Worm (Caenorhabditis elegans) whole organism, L4 larva: Measurements from ENCODE around the gene ttc-4.

Experiments used
- aly-2 ChIP-seq: sonication (generic microtip); optimal IDR thresholded peaks from 2 replicates; lab custom pipeline; 2018; ENCODE audit warnings: missing biosample characterization, missing genetic modification characterization
- ceh-32 ChIP-seq: sonication (generic microtip); optimal IDR thresholded peaks from 2 replicates; lab custom pipeline; 2016; ENCODE audit warnings: mild to moderate bottlenecking, missing genetic modification characterization, missing compliant biosample characterization; ENCODE audit not compliant: poor library complexity
- ceh-82 ChIP-seq: sonication (generic microtip); optimal IDR thresholded peaks from 2 replicates; lab custom pipeline; 2017; ENCODE audit warnings: missing biosample characterization, missing genetic modification characterization
- ces-1 ChIP-seq: fragments of 150-350 bp; sonication (generic microtip); optimal IDR thresholded peaks from 4 replicates; lab custom pipeline; 2014; ENCODE audit warnings: missing biosample characterization, missing genetic modification reagents, missing genetic modification characterization
- duxl-1 ChIP-seq: sonication (generic microtip); optimal IDR thresholded peaks from 2 replicates; lab custom pipeline; 2016; ENCODE audit warnings: mild to moderate bottlenecking, missing genetic modification characterization, moderate library complexity, missing compliant biosample characterization; ENCODE audit not compliant: poor library complexity
- dve-1 ChIP-seq: sonication (generic microtip); optimal IDR thresholded peaks from 2 replicates; lab custom pipeline; 2017; ENCODE audit warnings: antibody characterized with exemption, mild to moderate bottlenecking, missing genetic modification characterization, missing compliant biosample characterization; ENCODE audit not compliant: insufficient read depth
- egl-43 ChIP-seq: fragments of 200-800 bp; sonication (Bioruptor generic); IDR thresholded peaks from 2 replicates; pipeline ENCODE4 v1.3.6; 2022; ENCODE audit warnings: missing genetic modification reagents, missing genetic modification characterization, missing compliant biosample characterization
- nhr-237 ChIP-seq: sonication (generic microtip); optimal IDR thresholded peaks from 2 replicates; lab custom pipeline; 2017; ENCODE audit warnings: missing biosample characterization, missing genetic modification characterization

DNA sequence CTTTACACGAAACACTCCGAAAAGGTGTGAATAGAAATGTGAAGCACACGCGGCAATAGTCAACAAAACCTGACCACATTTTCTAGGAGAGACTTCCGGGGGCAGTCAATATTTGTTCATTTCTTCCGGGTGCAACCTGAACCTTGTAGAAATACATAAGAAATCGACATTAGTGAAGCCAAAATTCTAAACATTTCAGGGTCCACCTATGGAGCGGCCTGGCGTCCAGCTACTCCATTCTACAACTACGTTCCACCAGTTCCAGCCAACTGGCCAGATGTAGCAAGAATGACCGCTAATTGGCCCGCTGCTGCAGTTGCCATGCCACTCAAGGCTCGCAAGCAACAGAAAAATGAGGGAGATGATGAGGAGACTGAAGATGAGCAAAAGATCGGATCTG lies 15.3 kb upstream of the ttc-4 start:
- no peak for TF ChIP-seq aly-2 (tag; lab: Kevin White, UChicago)
- no peak for TF ChIP-seq nhr-237 (tag; lab: Kevin White, UChicago)
- TF ChIP-seq ceh-82 (tag; lab: Kevin White, UChicago), result no peak
- no peak for TF ChIP-seq duxl-1 (tag; lab: Kevin White, UChicago)
- no peak for TF ChIP-seq egl-43 (GFP tag; lab: Robert Waterston, UW)
- TF ChIP-seq dve-1 (tag; lab: Kevin White, UChicago), result no peak
- no peak for TF ChIP-seq ces-1 (GFP tag; lab: Kevin White, UChicago)
- no peak for TF ChIP-seq ceh-32 (tag; lab: Kevin White, UChicago)
